Worm (Caenorhabditis elegans) whole organism, L4/young adult: ENCODE results near the gene mob-4.

ENCODE experiments used
- dao-5 ChIP-seq: sonication (generic microtip); optimal IDR thresholded peaks from 2 replicates; lab custom pipeline; 2016; ENCODE audit warnings: missing genotype, missing genetic modification characterization, moderate library complexity, missing compliant biosample characterization
- him-1 ChIP-seq: sonication (generic microtip); optimal IDR thresholded peaks from 2 replicates; lab custom pipeline; 2016; ENCODE audit warnings: missing genotype, missing genetic modification reagents, missing genetic modification characterization, missing compliant biosample characterization

DNA sequence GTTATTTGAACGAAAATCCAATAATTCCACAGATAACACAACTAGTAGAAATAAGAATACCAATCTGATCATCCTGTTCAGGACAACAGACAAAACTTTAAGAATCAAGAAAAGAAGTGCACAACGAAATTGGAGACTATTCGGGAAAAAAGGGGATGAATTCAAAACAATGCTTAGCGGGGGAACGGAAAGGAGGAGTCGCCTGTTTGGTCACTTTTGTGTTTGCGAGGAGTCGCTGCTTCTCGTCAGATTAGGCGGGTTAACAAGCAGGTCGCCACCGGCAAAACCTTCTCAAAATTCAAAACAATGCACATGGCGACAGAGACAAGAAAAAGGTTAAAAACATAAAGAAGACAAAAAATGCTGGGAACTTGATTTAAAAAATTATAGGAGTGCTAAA is 15.1 kb upstream of the mob-4 start, which contains the start of gene C30A5.10:
- no peak for TF ChIP-seq him-1
- TF ChIP-seq dao-5 (tag; lab: Kevin White, UChicago): no peak
